Worm (Caenorhabditis elegans) whole organism, mixed stage, embryonic: ENCODE data around the gene Y41C4A.32.

Source experiments
- ces-1 ChIP-seq: fragments of 150-350 bp; optimal IDR thresholded peaks from 2 replicates; lab custom pipeline; 2014; ENCODE audit warnings: missing biosample characterization, missing genetic modification reagents, missing genetic modification characterization
- elt-3 ChIP-seq: fragments of 150-350 bp; optimal IDR thresholded peaks from 2 replicates; lab custom pipeline; 2014; ENCODE audit warnings: missing biosample characterization, missing genetic modification characterization
- lsy-2 ChIP-seq: fragments of 150-350 bp; optimal IDR thresholded peaks from 2 replicates; lab custom pipeline; 2014; ENCODE audit warnings: missing biosample characterization, missing genetic modification characterization
- mls-2 ChIP-seq: sonication (generic microtip); optimal IDR thresholded peaks from 2 replicates; lab custom pipeline; 2016; ENCODE audit warnings: mild to moderate bottlenecking, missing genetic modification characterization, moderate library complexity, missing compliant biosample characterization
- nhr-28 ChIP-seq: fragments of 150-350 bp; optimal IDR thresholded peaks from 2 replicates; lab custom pipeline; 2014; ENCODE audit warnings: missing biosample characterization, missing genetic modification characterization
- nhr-76 ChIP-seq: sonication (generic microtip); optimal IDR thresholded peaks from 2 replicates; lab custom pipeline; 2017; ENCODE audit warnings: missing biosample characterization, missing genetic modification characterization
- pha-4 ChIP-seq: fragments of 150-350 bp; optimal IDR thresholded peaks from 2 replicates; lab custom pipeline; 2018; ENCODE audit warnings: missing biosample characterization, missing genetic modification reagents, missing genetic modification characterization
- snpc-4 ChIP-seq: fragments of 150-350 bp; optimal IDR thresholded peaks from 2 replicates; lab custom pipeline; 2014; ENCODE audit warnings: missing biosample characterization, missing genetic modification characterization

DNA sequence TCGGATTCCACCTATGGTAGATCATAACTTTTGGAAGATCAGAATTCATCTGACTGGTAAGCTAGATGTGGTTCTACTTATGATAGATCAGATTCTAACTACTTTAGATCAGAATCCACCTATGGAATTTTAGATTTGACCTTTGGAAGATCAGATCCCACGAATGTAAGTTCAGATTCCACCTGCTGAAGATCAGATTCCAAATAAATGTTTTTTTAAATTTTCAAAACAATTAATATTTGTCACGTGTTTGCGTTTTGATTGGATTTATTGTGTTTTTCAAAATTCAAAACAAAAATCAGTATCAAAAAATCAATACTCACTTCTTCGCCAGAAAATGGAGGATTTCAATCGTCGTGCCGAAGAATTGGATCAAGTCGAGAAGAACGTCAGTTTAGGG lies 22.9 kb upstream of the Y41C4A.32 start, which contains the start of gene Y41C4A.7:
- TF ChIP-seq ces-1 (GFP tag; lab: Kevin White, UChicago) = no peak
- no peak for TF ChIP-seq elt-3
- TF ChIP-seq snpc-4 (tag; lab: Kevin White, UChicago) = no peak
- TF ChIP-seq mls-2 (tag; lab: Kevin White, UChicago) = no peak
- no peak for TF ChIP-seq nhr-28 (tag; lab: Kevin White, UChicago)
- TF ChIP-seq lsy-2 (tag; lab: Kevin White, UChicago) = no peak
- no peak for TF ChIP-seq pha-4
- TF ChIP-seq nhr-76 (tag; lab: Kevin White, UChicago) = no peak
